Fruit fly (Drosophila melanogaster): ENCODE results near the gene Taf4.

DNA sequence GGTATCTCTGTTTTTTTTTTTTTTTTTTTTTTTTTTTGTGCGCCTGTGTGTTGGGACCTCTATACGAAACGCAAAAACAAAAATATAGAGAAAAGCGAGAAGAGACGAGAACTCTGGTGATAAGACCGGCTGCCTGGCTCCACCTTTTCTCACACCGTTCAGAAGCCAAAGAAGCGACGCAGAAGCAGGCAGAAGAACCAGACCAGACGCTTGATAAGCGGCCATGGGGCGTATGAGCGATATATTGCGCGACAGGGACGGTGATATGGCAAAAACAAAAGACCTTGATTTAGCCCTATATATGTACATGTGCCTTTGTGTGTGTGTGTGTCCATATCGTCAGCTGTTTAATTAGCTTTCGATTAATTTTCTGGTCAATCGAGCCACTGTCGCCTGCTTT, 48.1 kb downstream of the Taf4 start:
- no peak for TF ChIP-seq CTCF (optimal IDR thresholded peaks at IDR 0.05)
- TF ChIP-seq CG8478 (optimal IDR thresholded peaks at IDR 0.05): no peak
